In genomic region chr3R:14674762-14675161, dm6 we compare ENCODE assay signal across 1 fruit fly cellular context.
TF ChIP-seq lines count a peak whose summit lies in the region.

No protein-coding gene starts in this region.

TF ChIP-seq in whole organism, embryonic, 481 proteins besides CTCF, POLR2A, EP300 and RAD21 (continued from another document and continues in another):
- TF ChIP-seq CG6683 (GFP tag; optimal IDR thresholded peaks at IDR 0.05; lab: Kevin White, UChicago) (no peak), crp (GFP tag; optimal IDR thresholded peaks at IDR 0.05; lab: Kevin White, UChicago) (no peak), CG8089 (GFP tag; optimal IDR thresholded peaks at IDR 0.05; lab: Kevin White, UChicago) (no peak), org-1 (GFP tag; optimal IDR thresholded peaks at IDR 0.05; lab: Kevin White, UChicago) (peak; percentile 35), bigmax (GFP tag; optimal IDR thresholded peaks at IDR 0.05; lab: Kevin White, UChicago) (no peak), CG17359 (tag; optimal IDR thresholded peaks at IDR 0.05; lab: Kevin White, UChicago) (peak; percentile 61), dmrt99B (tag; optimal IDR thresholded peaks at IDR 0.05; lab: Kevin White, UChicago) (peak; percentile 65), dan (GFP tag; IDR thresholded peaks at IDR 0.05; lab: Robert Waterston, UW) (peak; percentile 63; the same call in 1 of the 2 replicates), CG1529 (GFP tag; optimal IDR thresholded peaks at IDR 0.05; lab: Kevin White, UChicago) (peak; percentile 35), CG9817 (tag; optimal IDR thresholded peaks at IDR 0.05; lab: Kevin White, UChicago) (no peak), Ets97D (GFP tag; optimal IDR thresholded peaks at IDR 0.05; lab: Kevin White, UChicago) (peak; percentile 4), CG14014 (GFP tag; IDR thresholded peaks at IDR 0.05; lab: Robert Waterston, UW) (no peak), cas (GFP tag; IDR thresholded peaks at IDR 0.05; lab: Robert Waterston, UW) (no peak), CG17612 (GFP tag; IDR thresholded peaks at IDR 0.05; lab: Robert Waterston, UW) (no peak), CG18476 (GFP tag; optimal IDR thresholded peaks at IDR 0.05; lab: Kevin White, UChicago) (peak; percentile 48), NFAT (GFP tag; IDR thresholded peaks at IDR 0.05; lab: Robert Waterston, UW) (no peak), Hmr (GFP tag; optimal IDR thresholded peaks at IDR 0.05; lab: Kevin White, UChicago) (no peak), Oaz (GFP tag; IDR thresholded peaks at IDR 0.05; lab: Robert Waterston, UW) (no peak), ind (GFP tag; optimal IDR thresholded peaks at IDR 0.05; lab: Kevin White, UChicago) (peak; percentile 48), Xrp1 (GFP tag; IDR thresholded peaks at IDR 0.05; lab: Robert Waterston, UW) (peak; percentile 93), dpn (GFP tag; optimal IDR thresholded peaks at IDR 0.05; lab: Kevin White, UChicago) (peak; percentile 38 to 51), Optix (GFP tag; IDR thresholded peaks at IDR 0.05; lab: Robert Waterston, UW) (peak; percentile 51; the same call in 1 of the 3 replicates), ci (GFP tag; IDR thresholded peaks at IDR 0.05; lab: Robert Waterston, UW) (peak; percentile 73; the same call in 2 of the 3 replicates), CG2116 (GFP tag; optimal IDR thresholded peaks at IDR 0.05; lab: Kevin White, UChicago) (no peak), ase (GFP tag; IDR thresholded peaks at IDR 0.05; lab: Robert Waterston, UW) (no peak), run (tag; optimal IDR thresholded peaks at IDR 0.05; lab: Kevin White, UChicago) (no peak), Ada2b (GFP tag; IDR thresholded peaks at IDR 0.05; lab: Robert Waterston, UW) (peak; percentile 58; the same call in 1 of the 2 replicates), CG7839 (tag; optimal IDR thresholded peaks at IDR 0.05; lab: Kevin White, UChicago) (peak; percentile 75), CG30020 (tag; optimal IDR thresholded peaks at IDR 0.05; lab: Kevin White, UChicago) (no peak), Ssrp (tag; optimal IDR thresholded peaks at IDR 0.05; lab: Kevin White, UChicago) (peak; percentile 67), gcm2 (GFP tag; optimal IDR thresholded peaks at IDR 0.05; lab: Kevin White, UChicago) (no peak), da (GFP tag; optimal IDR thresholded peaks at IDR 0.05; lab: Kevin White, UChicago) (no peak), stc (GFP tag; IDR thresholded peaks at IDR 0.05; lab: Robert Waterston, UW) (peak; percentile 56), CG11247 (GFP tag; IDR thresholded peaks at IDR 0.05; lab: Robert Waterston, UW) (no peak), D19B (GFP tag; optimal IDR thresholded peaks at IDR 0.05; lab: Kevin White, UChicago) (no peak), Hsf (GFP tag; optimal IDR thresholded peaks at IDR 0.05; lab: Kevin White, UChicago) (peak; percentile 60), Dek (tag; optimal IDR thresholded peaks at IDR 0.05; lab: Kevin White, UChicago) (no peak), CG2712 (tag; optimal IDR thresholded peaks at IDR 0.05; lab: Kevin White, UChicago) (peak; percentile 90), HmgD (GFP tag; optimal IDR thresholded peaks at IDR 0.05; lab: Kevin White, UChicago) (no peak), Dip2 (GFP tag; IDR thresholded peaks at IDR 0.05; lab: Robert Waterston, UW) (no peak), CG1233 (GFP tag; optimal IDR thresholded peaks at IDR 0.05; lab: Kevin White, UChicago) (peak; percentile 49), bowl (GFP tag; IDR thresholded peaks at IDR 0.05; lab: Robert Waterston, UW) (no peak), NK7.1 (GFP tag; optimal IDR thresholded peaks at IDR 0.05; lab: Kevin White, UChicago) (no peak), CG4730 (GFP tag; IDR thresholded peaks at IDR 0.05; lab: Robert Waterston, UW) (peak; percentile 34; the same call in 1 of the 2 replicates), Atf6 (GFP tag; IDR thresholded peaks at IDR 0.05; lab: Robert Waterston, UW) (no peak), kah (GFP tag; optimal IDR thresholded peaks at IDR 0.05; lab: Kevin White, UChicago) (peak; percentile 1), Dp (GFP tag; optimal IDR thresholded peaks at IDR 0.05; lab: Kevin White, UChicago) (no peak), CG15269 (tag; optimal IDR thresholded peaks at IDR 0.05; lab: Kevin White, UChicago) (peak; percentile 31), yki (optimal IDR thresholded peaks at IDR 0.05; lab: Kevin White, UChicago) (no peak), CG8924 (tag; optimal IDR thresholded peaks at IDR 0.05; lab: Kevin White, UChicago) (peak; percentile 78), cad (GFP tag; optimal IDR thresholded peaks at IDR 0.05; lab: Kevin White, UChicago) (no peak), pan (optimal IDR thresholded peaks at IDR 0.05; lab: Kevin White, UChicago) (no peak), pan (GFP tag; optimal IDR thresholded peaks at IDR 0.05 in 1 of 2, IDR thresholded peaks at IDR 0.05 in 1 of 2) (peak in 1 of 2 experiments; percentile 68), CG6689 (GFP tag; IDR thresholded peaks at IDR 0.05; lab: Robert Waterston, UW) (peak; percentile 76), CG18764 (GFP tag; optimal IDR thresholded peaks at IDR 0.05; lab: Kevin White, UChicago) (peak; percentile 57), HmgZ (tag; optimal IDR thresholded peaks at IDR 0.05; lab: Kevin White, UChicago) (no peak), repo (GFP tag; optimal IDR thresholded peaks at IDR 0.05; lab: Kevin White, UChicago) (no peak), CG4707 (GFP tag; optimal IDR thresholded peaks at IDR 0.05; lab: Kevin White, UChicago) (no peak), Opbp (GFP tag; IDR thresholded peaks at IDR 0.05; lab: Robert Waterston, UW; ENCODE audit: partially characterized antibody) (no peak), tup (GFP tag; optimal IDR thresholded peaks at IDR 0.05; lab: Kevin White, UChicago) (peak; percentile 14), inv (GFP tag; IDR thresholded peaks at IDR 0.05; lab: Robert Waterston, UW; ENCODE audit: partially characterized antibody) (no peak), crol (GFP tag; IDR thresholded peaks at IDR 0.05; lab: Robert Waterston, UW) (no peak), Hmx (GFP tag; optimal IDR thresholded peaks at IDR 0.05; lab: Kevin White, UChicago) (no peak), MBD-R2 (GFP tag; IDR thresholded peaks at IDR 0.05; lab: Robert Waterston, UW) (no peak), CG3847 (GFP tag; IDR thresholded peaks at IDR 0.05; lab: Robert Waterston, UW) (no peak), CG10543 (GFP tag; optimal IDR thresholded peaks at IDR 0.05; lab: Kevin White, UChicago) (no peak), CG34422 (GFP tag; IDR thresholded peaks at IDR 0.05; lab: Robert Waterston, UW) (no peak), sr (GFP tag; IDR thresholded peaks at IDR 0.05; lab: Robert Waterston, UW) (0 out of 3 replicates have a peak, but pooled peaks have one; percentile 17), CG3163 (GFP tag; optimal IDR thresholded peaks at IDR 0.05; lab: Kevin White, UChicago) (no peak), stwl (tag; optimal IDR thresholded peaks at IDR 0.05; lab: Kevin White, UChicago) (peak; percentile 53), Hand (GFP tag; optimal IDR thresholded peaks at IDR 0.05; lab: Kevin White, UChicago) (no peak), CG7372 (GFP tag; IDR thresholded peaks at IDR 0.05; lab: Robert Waterston, UW) (no peak), CG18011 (GFP tag; optimal IDR thresholded peaks at IDR 0.05; lab: Kevin White, UChicago) (no peak), salm (tag; optimal IDR thresholded peaks at IDR 0.05; lab: Kevin White, UChicago) (no peak), Fer3 (tag; optimal IDR thresholded peaks at IDR 0.05; lab: Kevin White, UChicago) (no peak), ab (GFP tag; optimal IDR thresholded peaks at IDR 0.05; lab: Kevin White, UChicago) (no peak), klu (GFP tag; IDR thresholded peaks at IDR 0.05; lab: Robert Waterston, UW) (no peak), CG7271 (tag; optimal IDR thresholded peaks at IDR 0.05; lab: Kevin White, UChicago) (peak; percentile 34), cwo (GFP tag; optimal IDR thresholded peaks at IDR 0.05; lab: Kevin White, UChicago) (no peak), CG2202 (tag; optimal IDR thresholded peaks at IDR 0.05; lab: Kevin White, UChicago) (peak; percentile 36), Myb (GFP tag; optimal IDR thresholded peaks at IDR 0.05; lab: Kevin White, UChicago) (no peak), CG2120 (GFP tag; optimal IDR thresholded peaks at IDR 0.05; lab: Kevin White, UChicago) (no peak), fd102C (GFP tag; optimal IDR thresholded peaks at IDR 0.05; lab: Kevin White, UChicago) (peak; percentile 84), Ptx1 (GFP tag; IDR thresholded peaks at IDR 0.05; lab: Robert Waterston, UW) (peak; percentile 70), al (GFP tag; IDR thresholded peaks at IDR 0.05; lab: Robert Waterston, UW) (no peak), CG3065 (GFP tag; optimal IDR thresholded peaks at IDR 0.05; lab: Kevin White, UChicago) (peak; percentile 29), chinmo (GFP tag; IDR thresholded peaks at IDR 0.05; lab: Robert Waterston, UW; ENCODE audit: partially characterized antibody) (no peak), CG31388 (GFP tag; optimal IDR thresholded peaks at IDR 0.05; lab: Kevin White, UChicago) (peak; percentile 37), MTF-1 (GFP tag; optimal IDR thresholded peaks at IDR 0.05; lab: Kevin White, UChicago; ENCODE audit: borderline replicate concordance) (peak; percentile 40), Dfd (GFP tag; optimal IDR thresholded peaks at IDR 0.05; lab: Kevin White, UChicago) (no peak), Awh (GFP tag; IDR thresholded peaks at IDR 0.05; lab: Robert Waterston, UW) (peak; percentile 63; the same call in 1 of the 2 replicates), Gug (GFP tag; IDR thresholded peaks at IDR 0.05; lab: Robert Waterston, UW) (peak; percentile 52; the same call in 2 of the 4 replicates), lab (GFP tag; optimal IDR thresholded peaks at IDR 0.05; lab: Kevin White, UChicago) (no peak), tna (GFP tag; IDR thresholded peaks at IDR 0.05; lab: Robert Waterston, UW; ENCODE audit: partially characterized antibody) (no peak), D (optimal IDR thresholded peaks at IDR 0.05; lab: Kevin White, UChicago) (no peak), D (GFP tag; optimal IDR thresholded peaks at IDR 0.05; lab: Kevin White, UChicago) (peak; percentile 69), pb (GFP tag; optimal IDR thresholded peaks at IDR 0.05; lab: Kevin White, UChicago) (no peak), dm (GFP tag; optimal IDR thresholded peaks at IDR 0.05; lab: Kevin White, UChicago) (no peak), CG6854 (GFP tag; optimal IDR thresholded peaks at IDR 0.05; lab: Kevin White, UChicago) (no peak), CG9876 (GFP tag; optimal IDR thresholded peaks at IDR 0.05; lab: Kevin White, UChicago) (no peak), CG4820 (GFP tag; optimal IDR thresholded peaks at IDR 0.05; lab: Kevin White, UChicago) (peak; percentile 70), CG10274 (GFP tag; optimal IDR thresholded peaks at IDR 0.05; lab: Kevin White, UChicago) (no peak), CG12236 (GFP tag; optimal IDR thresholded peaks at IDR 0.05; lab: Kevin White, UChicago) (no peak), ato (GFP tag; IDR thresholded peaks at IDR 0.05; lab: Robert Waterston, UW; ENCODE audit: partially characterized antibody) (no peak), Mrtf (GFP tag; IDR thresholded peaks at IDR 0.05; lab: Robert Waterston, UW) (0 out of 3 replicates have a peak, but pooled peaks have one; percentile 45), Bdp1 (GFP tag; optimal IDR thresholded peaks at IDR 0.05; lab: Kevin White, UChicago) (peak; percentile 22), vfl (GFP tag; optimal IDR thresholded peaks at IDR 0.05; lab: Kevin White, UChicago) (no peak), CG32532 (GFP tag; IDR thresholded peaks at IDR 0.05; lab: Robert Waterston, UW) (no peak), tin (GFP tag; optimal IDR thresholded peaks at IDR 0.05; lab: Kevin White, UChicago) (peak; percentile 73), CG11456 (GFP tag; IDR thresholded peaks at IDR 0.05; lab: Robert Waterston, UW) (no peak), CG10462 (GFP tag; optimal IDR thresholded peaks at IDR 0.05; lab: Kevin White, UChicago) (peak; percentile 66), NC2β (GFP tag; optimal IDR thresholded peaks at IDR 0.05; lab: Kevin White, UChicago) (peak; percentile 45), CG6272 (GFP tag; IDR thresholded peaks at IDR 0.05; lab: Robert Waterston, UW) (no peak), odd (GFP tag; optimal IDR thresholded peaks at IDR 0.05; lab: Kevin White, UChicago) (peak; percentile 14), hb (GFP tag; IDR thresholded peaks at IDR 0.05; lab: Robert Waterston, UW; ENCODE audit: partially characterized antibody) (no peak), Camta (GFP tag; optimal IDR thresholded peaks at IDR 0.05; lab: Kevin White, UChicago) (no peak), CG11723 (GFP tag; optimal IDR thresholded peaks at IDR 0.05; lab: Kevin White, UChicago) (peak; percentile 29), Hr3 (GFP tag; optimal IDR thresholded peaks at IDR 0.05; lab: Kevin White, UChicago) (peak; percentile 33), MESR4 (GFP tag; optimal IDR thresholded peaks at IDR 0.05; lab: Kevin White, UChicago) (no peak), CG12769 (tag; optimal IDR thresholded peaks at IDR 0.05; lab: Kevin White, UChicago) (no peak), grn (GFP tag; optimal IDR thresholded peaks at IDR 0.05; lab: Kevin White, UChicago) (peak; percentile 4), Neu2 (GFP tag; optimal IDR thresholded peaks at IDR 0.05; lab: Kevin White, UChicago; ENCODE audit: borderline replicate concordance) (peak; percentile 44), CG11504 (tag; optimal IDR thresholded peaks at IDR 0.05; lab: Kevin White, UChicago) (peak; percentile 62), kay (GFP tag; optimal IDR thresholded peaks at IDR 0.05; lab: Kevin White, UChicago) (peak; percentile 38), CG8388 (GFP tag; optimal IDR thresholded peaks at IDR 0.05; lab: Kevin White, UChicago) (peak; percentile 66), CG30403 (GFP tag; optimal IDR thresholded peaks at IDR 0.05; lab: Kevin White, UChicago) (peak; percentile 52), ro (GFP tag; IDR thresholded peaks at IDR 0.05; lab: Robert Waterston, UW) (peak; percentile 63; the same call in 1 of the 2 replicates), PHDP (tag; optimal IDR thresholded peaks at IDR 0.05; lab: Kevin White, UChicago) (peak; percentile 10), Nf-YC (tag; optimal IDR thresholded peaks at IDR 0.05; lab: Kevin White, UChicago) (no peak), tll (GFP tag; optimal IDR thresholded peaks at IDR 0.05; lab: Kevin White, UChicago) (peak in 1 of 2 experiments; percentile 92), CG17912 (GFP tag; optimal IDR thresholded peaks at IDR 0.05; lab: Kevin White, UChicago) (no peak), ERR (GFP tag; optimal IDR thresholded peaks at IDR 0.05; lab: Kevin White, UChicago) (no peak), zen2 (GFP tag; IDR thresholded peaks at IDR 0.05; lab: Robert Waterston, UW; ENCODE audit: partially characterized antibody) (no peak), nom (GFP tag; optimal IDR thresholded peaks at IDR 0.05; lab: Kevin White, UChicago) (peak; percentile 7)
